Fruit fly (Drosophila melanogaster): ENCODE results near the gene CG11626.

CG11626 gene

DNA sequence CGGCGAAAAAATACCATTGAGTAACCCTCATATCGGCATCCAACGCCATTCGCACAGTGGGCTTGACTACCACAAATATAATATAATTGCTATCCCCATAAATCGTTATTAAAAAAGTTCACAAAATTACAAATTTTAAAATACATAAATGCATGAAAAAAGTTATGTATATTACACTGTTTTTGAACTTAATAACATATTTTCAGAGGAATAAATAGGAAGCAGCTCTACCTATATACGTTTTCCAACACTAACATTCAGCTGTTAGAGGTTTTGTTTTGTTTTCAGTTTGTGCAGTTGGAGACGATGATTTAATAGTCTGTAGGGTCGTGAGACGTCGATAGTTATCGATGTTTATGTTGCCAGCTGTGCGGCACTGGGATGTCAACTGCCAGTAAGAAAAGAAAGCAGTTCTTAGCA, 5.6 kb upstream of the CG11626 start, which contains the start of the genes Ino80 and Aptx (continued):
- TF ChIP-seq CG17802 (tag; optimal IDR thresholded peaks at IDR 0.05) (peak; percentile 70), yki (optimal IDR thresholded peaks at IDR 0.05) (no peak), unpg (GFP tag; optimal IDR thresholded peaks at IDR 0.05) (peak; percentile 96), wek (GFP tag; optimal IDR thresholded peaks at IDR 0.05) (peak; percentile 65), CG12219 (GFP tag; optimal IDR thresholded peaks at IDR 0.05) (peak; percentile 73), tap (tag; optimal IDR thresholded peaks at IDR 0.05) (peak; percentile 83), CG11723 (GFP tag; optimal IDR thresholded peaks at IDR 0.05) (no peak), lbe (GFP tag; optimal IDR thresholded peaks at IDR 0.05) (peak; percentile 78), Atf-2 (GFP tag; optimal IDR thresholded peaks at IDR 0.05) (peak; percentile 89), CG10209 (GFP tag; optimal IDR thresholded peaks at IDR 0.05) (peak; percentile 92), CG1832 (GFP tag; optimal IDR thresholded peaks at IDR 0.05) (no peak), btn (GFP tag; optimal IDR thresholded peaks at IDR 0.05) (peak; percentile 62), HmgD (GFP tag; optimal IDR thresholded peaks at IDR 0.05) (peak; percentile 50), hth (optimal IDR thresholded peaks at IDR 0.05) (no peak), CG2678 (tag; optimal IDR thresholded peaks at IDR 0.05) (peak; percentile 94), grau (tag; optimal IDR thresholded peaks at IDR 0.05) (peak; percentile 93), pho (GFP tag; optimal IDR thresholded peaks at IDR 0.05) (peak; percentile 97), CG16779 (GFP tag; IDR thresholded peaks at IDR 0.05) (peak; percentile 72), gcm2 (GFP tag; optimal IDR thresholded peaks at IDR 0.05) (peak; percentile 84), ac (GFP tag; optimal IDR thresholded peaks at IDR 0.05) (peak; percentile 79), Adf1 (GFP tag; IDR thresholded peaks at IDR 0.05) (peak; percentile 71), Hr3 (GFP tag; optimal IDR thresholded peaks at IDR 0.05) (peak; percentile 97), dan (GFP tag; IDR thresholded peaks at IDR 0.05) (peak; percentile 71; the same call in 1 of the 2 replicates), CG3281 (GFP tag; optimal IDR thresholded peaks at IDR 0.05) (peak; percentile 92), CG12236 (GFP tag; optimal IDR thresholded peaks at IDR 0.05) (peak; percentile 87), CG13123 (GFP tag; optimal IDR thresholded peaks at IDR 0.05) (peak; percentile 90), Nf-YC (tag; optimal IDR thresholded peaks at IDR 0.05) (no peak), Oaz (GFP tag; IDR thresholded peaks at IDR 0.05) (peak; percentile 81), row (GFP tag; IDR thresholded peaks at IDR 0.05) (peak; percentile 97), CG10565 (GFP tag; optimal IDR thresholded peaks at IDR 0.05) (peak; percentile 79), CG13775 (GFP tag; optimal IDR thresholded peaks at IDR 0.05) (peak; percentile 96), unc-4 (GFP tag; IDR thresholded peaks at IDR 0.05; ENCODE audit: partially characterized antibody) (peak; percentile 86), Hey (tag; optimal IDR thresholded peaks at IDR 0.05) (peak; percentile 48), CG17186 (GFP tag; optimal IDR thresholded peaks at IDR 0.05) (peak; percentile 78), CG10462 (GFP tag; optimal IDR thresholded peaks at IDR 0.05) (peak; percentile 92), B-H1 (GFP tag; IDR thresholded peaks at IDR 0.05) (peak; percentile 87), maf-S (GFP tag; optimal IDR thresholded peaks at IDR 0.05) (peak; percentile 91), tin (GFP tag; optimal IDR thresholded peaks at IDR 0.05) (peak; percentile 96), dimm (GFP tag; IDR thresholded peaks at IDR 0.05) (peak; percentile 78), sob (GFP tag; IDR thresholded peaks at IDR 0.05) (peak; percentile 96), CG42726 (GFP tag; IDR thresholded peaks at IDR 0.05; ENCODE audit: partially characterized antibody) (peak; percentile 96), CG32767 (GFP tag; IDR thresholded peaks at IDR 0.05) (peak; percentile 90), crc (GFP tag; optimal IDR thresholded peaks at IDR 0.05) (peak; percentile 70), B-H2 (GFP tag; optimal IDR thresholded peaks at IDR 0.05) (no peak), Deaf1 (tag; optimal IDR thresholded peaks at IDR 0.05) (no peak), emc (GFP tag; optimal IDR thresholded peaks at IDR 0.05) (peak; percentile 77), Sox102F (GFP tag; optimal IDR thresholded peaks at IDR 0.05) (peak; percentile 96), CTCF (GFP tag; optimal IDR thresholded peaks at IDR 0.05) (peak; percentile 58), wor (GFP tag; IDR thresholded peaks at IDR 0.05) (peak; percentile 89), CG4617 (GFP tag; optimal IDR thresholded peaks at IDR 0.05; ENCODE audit: borderline replicate concordance) (peak; percentile 85), caup (GFP tag; optimal IDR thresholded peaks at IDR 0.05; ENCODE audit: severe bottlenecking) (peak; percentile 89), CG12391 (tag; optimal IDR thresholded peaks at IDR 0.05) (peak; percentile 96)
